Worm (Caenorhabditis elegans) whole organism, midembryonic: ENCODE results near the gene F54D5.3.

Experiments
- T22C8.4 ChIP-seq: fragments of 200-800 bp; sonication (Bioruptor generic); IDR thresholded peaks from 2 replicates; pipeline ENCODE4 v1.3.6; 2022; ENCODE audit warnings: missing genetic modification characterization, missing compliant biosample characterization
- cog-1 ChIP-seq: sonication (generic microtip); optimal IDR thresholded peaks from 2 replicates; lab custom pipeline; 2016; ENCODE audit warnings: missing genetic modification characterization, missing compliant biosample characterization
- flt-1 ChIP-seq: fragments of 200-800 bp; sonication (Bioruptor generic); IDR thresholded peaks from 2 replicates; pipeline ENCODE4 v1.3.6; 2022; ENCODE audit warnings: missing genetic modification characterization, missing compliant biosample characterization
- klf-2 ChIP-seq: fragments of 200-800 bp; sonication (Bioruptor generic); conservative IDR thresholded peaks from 2 replicates; pipeline ENCODE4 v1.3.6; 2022; ENCODE audit warnings: missing genetic modification reagents, missing genetic modification characterization, missing compliant biosample characterization
- med-1 ChIP-seq: sonication (generic microtip); optimal IDR thresholded peaks from 2 replicates; lab custom pipeline; 2017; ENCODE audit warnings: missing genetic modification characterization, mild to moderate bottlenecking, missing compliant biosample characterization, antibody characterized with exemption, missing genetic modification reagents; ENCODE audit not compliant: insufficient read depth
- ref-1 ChIP-seq: fragments of 200-800 bp; sonication (Bioruptor generic); conservative IDR thresholded peaks from 2 replicates; pipeline ENCODE4 v1.3.6; 2022; ENCODE audit warnings: missing genetic modification reagents, missing genetic modification characterization, missing compliant biosample characterization
- tab-1 ChIP-seq: fragments of 200-800 bp; sonication (Bioruptor generic); IDR thresholded peaks from 2 replicates; pipeline ENCODE4 v1.3.6; 2022; ENCODE audit warnings: missing genetic modification characterization, missing compliant biosample characterization
- ztf-23 ChIP-seq: fragments of 200-800 bp; sonication (Bioruptor generic); IDR thresholded peaks from 2 replicates; pipeline ENCODE4 v1.3.6; 2022; ENCODE audit warnings: missing genetic modification reagents, missing genetic modification characterization, missing compliant biosample characterization
- ztf-29 ChIP-seq: fragments of 200-800 bp; sonication (Bioruptor generic); IDR thresholded peaks from 2 replicates; pipeline ENCODE4 v1.3.6; 2022; ENCODE audit warnings: missing genetic modification reagents, missing genetic modification characterization, missing compliant biosample characterization

ce11 chrII:11600711-11601110, 29.1 kb downstream of the F54D5.3 start, which contains the start of gene F07A11.4:
- TF ChIP-seq klf-2 (GFP tag; lab: Robert Waterston, UW) (no peak), cog-1 (no peak), flt-1 (GFP tag; lab: Robert Waterston, UW) (no peak), ztf-29 (GFP tag; lab: Robert Waterston, UW) (no peak), ztf-23 (no peak), med-1 (no peak), T22C8.4 (GFP tag; lab: Robert Waterston, UW) (no peak), tab-1 (GFP tag; lab: Robert Waterston, UW) (no peak), ref-1 (GFP tag; lab: Robert Waterston, UW) (no peak)
